Worm (Caenorhabditis elegans): ENCODE data around the gene gmn-1.

DNA sequence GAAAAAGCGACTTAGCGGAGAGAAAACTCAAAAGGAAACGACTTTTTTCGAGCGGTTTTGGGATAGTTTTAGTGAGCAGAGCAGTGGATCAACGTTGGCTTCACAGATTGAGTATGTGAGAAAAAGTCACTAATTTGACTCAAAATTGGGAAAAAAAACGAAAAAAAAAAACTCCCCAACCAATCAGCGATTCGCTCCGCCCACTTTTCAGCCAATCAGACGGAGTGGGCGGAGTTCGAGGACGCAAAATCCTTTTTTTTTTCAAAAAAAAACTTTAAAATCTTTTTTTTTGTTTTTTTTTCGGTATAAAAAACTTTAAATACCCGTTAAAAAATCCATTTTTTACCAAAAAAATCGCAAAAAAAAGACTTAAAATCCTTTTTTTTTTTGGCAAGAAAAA lies 4.3 kb downstream of the gmn-1 start:
- TF ChIP-seq B0310.2 (tag; optimal IDR thresholded peaks at IDR 0.05) (no peak), ceh-36 (tag; optimal IDR thresholded peaks at IDR 0.05) (no peak), ama-1 (optimal IDR thresholded peaks at IDR 0.05) (no peak), tbx-11 (GFP tag; IDR thresholded peaks at IDR 0.05) (no peak), hmbx-1 (tag; optimal IDR thresholded peaks at IDR 0.05) (no peak), hnd-1 (tag; optimal IDR thresholded peaks at IDR 0.05) (no peak), ets-7 (tag; optimal IDR thresholded peaks at IDR 0.05) (no peak), F13C5.2 (tag; optimal IDR thresholded peaks at IDR 0.05) (no peak), aly-1 (tag; optimal IDR thresholded peaks at IDR 0.05) (no peak), hmg-4 (GFP tag; optimal IDR thresholded peaks at IDR 0.05) (no peak), scrt-1 (GFP tag; IDR thresholded peaks at IDR 0.05) (no peak)

All from whole organism, early embryonic.